Worm (Caenorhabditis elegans) whole organism, L4 larva: ENCODE measurements around the gene Y54G11A.19.

Experiments used
- D1046.2 ChIP-seq: fragments of 200-800 bp; sonication (Bioruptor generic); IDR thresholded peaks from 2 replicates; pipeline ENCODE4 v1.3.6; 2022; ENCODE audit warnings: missing genetic modification characterization, missing compliant biosample characterization
- F10B5.3 ChIP-seq: sonication (generic microtip); optimal IDR thresholded peaks from 2 replicates; lab custom pipeline; 2016; ENCODE audit warnings: mild to moderate bottlenecking, missing genetic modification characterization, missing compliant biosample characterization
- F26F4.8 ChIP-seq: fragments of 200-800 bp; sonication (Bioruptor generic); conservative IDR thresholded peaks from 2 replicates; pipeline ENCODE4 v1.3.6; 2022; ENCODE audit warnings: missing genetic modification characterization, missing compliant biosample characterization
- F44E2.7 ChIP-seq: fragments of 200-800 bp; sonication (Bioruptor generic); IDR thresholded peaks from 2 replicates; pipeline ENCODE4 v2.1.2; 2022; ENCODE audit warnings: missing genetic modification characterization, missing compliant biosample characterization
- Y75B8A.6 ChIP-seq: fragments of 200-800 bp; sonication (Bioruptor generic); IDR thresholded peaks from 2 replicates; pipeline ENCODE4 v1.3.6; 2022; ENCODE audit warnings: missing genetic modification reagents, missing genetic modification characterization, missing compliant biosample characterization
- ZK546.5 ChIP-seq, 2 experiments: sonication (generic microtip); optimal IDR thresholded peaks; 2 replicates each; lab custom pipeline; 2017; ENCODE audit warnings: missing biosample characterization in 2 of 2, missing genetic modification characterization in 2 of 2
- aha-1 ChIP-seq: fragments of 150-350 bp; peaks from one replicate; lab custom pipeline; 2014; ENCODE audit warnings: missing biosample characterization, missing genetic modification characterization
- ama-1 ChIP-seq: fragments of 150-350 bp; optimal IDR thresholded peaks from 2 replicates; lab custom pipeline; 2014; ENCODE audit warnings: inconsistent platforms, mixed read lengths
- arid-1 ChIP-seq: fragments of 200-800 bp; sonication (Bioruptor generic); conservative IDR thresholded peaks from 2 replicates; pipeline ENCODE4 v1.3.6; 2022; ENCODE audit warnings: missing genetic modification reagents, missing genetic modification characterization, missing compliant biosample characterization
- ceh-28 ChIP-seq: fragments of 150-350 bp; optimal IDR thresholded peaks from 2 replicates; lab custom pipeline; 2014; ENCODE audit warnings: missing biosample characterization, missing genetic modification reagents, missing genetic modification characterization
- ces-1 ChIP-seq: fragments of 150-350 bp; sonication (generic microtip); optimal IDR thresholded peaks from 4 replicates; lab custom pipeline; 2014; ENCODE audit warnings: missing biosample characterization, missing genetic modification reagents, missing genetic modification characterization
- daf-19 ChIP-seq: fragments of 200-800 bp; sonication (Bioruptor generic); conservative IDR thresholded peaks from 2 replicates; pipeline ENCODE4 v1.3.6; 2022; ENCODE audit warnings: missing genetic modification characterization, missing compliant biosample characterization
- dmd-9 ChIP-seq: fragments of 200-800 bp; sonication (Bioruptor generic); IDR thresholded peaks from 2 replicates; pipeline ENCODE4 v1.3.6; 2022; ENCODE audit warnings: missing genetic modification reagents, missing genetic modification characterization, missing compliant biosample characterization
- dpl-1 ChIP-seq: fragments of 150-350 bp; optimal IDR thresholded peaks from 2 replicates; lab custom pipeline; 2014; ENCODE audit warnings: missing biosample characterization, missing genetic modification reagents, missing genetic modification characterization
- egl-43 ChIP-seq: fragments of 200-800 bp; sonication (Bioruptor generic); IDR thresholded peaks from 2 replicates; pipeline ENCODE4 v1.3.6; 2022; ENCODE audit warnings: missing genetic modification reagents, missing genetic modification characterization, missing compliant biosample characterization
- fkh-10 ChIP-seq: fragments of 150-350 bp; optimal IDR thresholded peaks from 2 replicates; lab custom pipeline; 2014; ENCODE audit warnings: missing biosample characterization, missing genetic modification reagents, missing genetic modification characterization
- fos-1 ChIP-seq: fragments of 150-350 bp; optimal IDR thresholded peaks from 2 replicates; lab custom pipeline; 2014; ENCODE audit warnings: missing biosample characterization, missing genetic modification characterization
- hif-1 ChIP-seq, 2 experiments: sonication (generic microtip); optimal IDR thresholded peaks; 2 replicates each; lab custom pipeline; 2016 to 2017; ENCODE audit warnings: missing compliant biosample characterization in 2 of 2, missing genetic modification characterization in 2 of 2, missing genetic modification reagents in 2 of 2, missing genotype in 2 of 2, mild to moderate bottlenecking in 1 of 2
- lin-13 ChIP-seq: fragments of 150-350 bp; optimal IDR thresholded peaks from 2 replicates; lab custom pipeline; 2014; ENCODE audit warnings: missing biosample characterization, missing genetic modification reagents, missing genetic modification characterization
- lin-15B ChIP-seq: fragments of 150-350 bp; sonication (generic microtip); optimal IDR thresholded peaks from 3 replicates; lab custom pipeline; 2014; ENCODE audit warnings: missing biosample characterization, missing genetic modification characterization
- lin-38 ChIP-seq: fragments of 200-800 bp; sonication (Bioruptor generic); IDR thresholded peaks from 2 replicates; pipeline ENCODE4 v1.3.6; 2022; ENCODE audit warnings: missing genetic modification reagents, missing genetic modification characterization, missing compliant biosample characterization
- lir-3 ChIP-seq: sonication (generic microtip); optimal IDR thresholded peaks from 2 replicates; lab custom pipeline; 2016; ENCODE audit warnings: mild to moderate bottlenecking, missing genetic modification characterization, missing compliant biosample characterization
- madf-5 ChIP-seq, 2 experiments: fragments of 200-800 bp; sonication (Bioruptor generic); IDR thresholded peaks; 2 replicates each; pipeline ENCODE4 v1.3.6; 2022; ENCODE audit warnings: missing compliant biosample characterization in 2 of 2, missing genetic modification characterization in 2 of 2
- madf-9 ChIP-seq: fragments of 200-800 bp; sonication (Bioruptor generic); conservative IDR thresholded peaks from 2 replicates; pipeline ENCODE4 v1.3.6; 2022; ENCODE audit warnings: missing genetic modification reagents, missing genetic modification characterization, missing compliant biosample characterization
- mdl-1 ChIP-seq, 2 experiments: fragments of 150-350 bp in 1 of 2; sonication (generic microtip) in 1 of 2; optimal IDR thresholded peaks; 2 replicates each; lab custom pipeline; 2014 to 2017; ENCODE audit warnings: missing biosample characterization in 2 of 2, missing genetic modification characterization in 2 of 2
- mdt-29 ChIP-seq: fragments of 200-800 bp; sonication (Bioruptor generic); IDR thresholded peaks from 2 replicates; pipeline ENCODE4 v1.3.6; 2022; ENCODE audit warnings: missing genetic modification reagents, missing genetic modification characterization, missing compliant biosample characterization
- mep-1 ChIP-seq: fragments of 150-350 bp; sonication (generic microtip); optimal IDR thresholded peaks from 3 replicates; lab custom pipeline; 2014; ENCODE audit warnings: missing biosample characterization, missing genetic modification characterization
- mes-2 ChIP-seq: sonication (generic microtip); optimal IDR thresholded peaks from 2 replicates; lab custom pipeline; 2016; ENCODE audit warnings: missing genotype, mild to moderate bottlenecking, missing genetic modification characterization, missing compliant biosample characterization; ENCODE audit not compliant: poor library complexity, severe bottlenecking
- nhr-10 ChIP-seq: fragments of 150-350 bp; optimal IDR thresholded peaks from 2 replicates; lab custom pipeline; 2014; ENCODE audit warnings: missing biosample characterization, missing genetic modification characterization
- nhr-11 ChIP-seq: fragments of 150-350 bp; optimal IDR thresholded peaks from 2 replicates; lab custom pipeline; 2014; ENCODE audit warnings: missing biosample characterization, missing genetic modification characterization
- nhr-237 ChIP-seq: sonication (generic microtip); optimal IDR thresholded peaks from 2 replicates; lab custom pipeline; 2017; ENCODE audit warnings: missing biosample characterization, missing genetic modification characterization
- nhr-25 ChIP-seq: sonication (generic microtip); optimal IDR thresholded peaks from 2 replicates; lab custom pipeline; 2017; ENCODE audit warnings: missing genetic modification characterization, mild to moderate bottlenecking, missing compliant biosample characterization, antibody characterized with exemption, moderate library complexity, borderline replicate concordance; ENCODE audit not compliant: insufficient read depth
- nhr-48 ChIP-seq: sonication (generic microtip); optimal IDR thresholded peaks from 2 replicates; lab custom pipeline; 2016; ENCODE audit warnings: mild to moderate bottlenecking, missing genetic modification characterization, missing compliant biosample characterization
- nhr-76 ChIP-seq: fragments of 150-350 bp; optimal IDR thresholded peaks from 2 replicates; lab custom pipeline; 2014; ENCODE audit warnings: missing biosample characterization, missing genetic modification characterization
- nhr-77 ChIP-seq: fragments of 150-350 bp; optimal IDR thresholded peaks from 2 replicates; lab custom pipeline; 2014; ENCODE audit warnings: missing biosample characterization, missing genetic modification characterization
- rbr-2 ChIP-seq: sonication (generic microtip); optimal IDR thresholded peaks from 2 replicates; lab custom pipeline; 2016; ENCODE audit warnings: missing genotype, missing genetic modification characterization, missing compliant biosample characterization
- set-16 ChIP-seq: fragments of 200-800 bp; sonication (Bioruptor generic); IDR thresholded peaks from 2 replicates; pipeline ENCODE4 v1.3.6; 2022; ENCODE audit warnings: missing genetic modification reagents, missing genetic modification characterization, missing compliant biosample characterization
- snpc-4 ChIP-seq: fragments of 150-350 bp; optimal IDR thresholded peaks from 2 replicates; lab custom pipeline; 2014; ENCODE audit warnings: missing biosample characterization, missing genetic modification characterization
- spr-1 ChIP-seq: sonication (generic microtip); optimal IDR thresholded peaks from 2 replicates; lab custom pipeline; 2016; ENCODE audit warnings: mild to moderate bottlenecking, missing genetic modification characterization, missing compliant biosample characterization
- tag-97 ChIP-seq: fragments of 200-800 bp; sonication (Bioruptor generic); IDR thresholded peaks from 2 replicates; pipeline ENCODE4 v1.3.6; 2022; ENCODE audit warnings: missing genetic modification characterization, missing compliant biosample characterization
- unc-130 ChIP-seq: sonication (generic microtip); optimal IDR thresholded peaks from 2 replicates; lab custom pipeline; 2016; ENCODE audit warnings: missing genetic modification reagents, missing genetic modification characterization, missing compliant biosample characterization
- unc-62 ChIP-seq, 3 experiments: fragments of 150-350 bp in 1 of 3; sonication (generic microtip); optimal IDR thresholded peaks in 2 of 3; peaks in 1 of 3; 1 replicate in 1 of 3; 2 replicates in 2 of 3; lab custom pipeline; 2014 to 2017; ENCODE audit warnings: missing biosample characterization in 3 of 3, missing genetic modification characterization in 3 of 3, missing genetic modification reagents in 3 of 3, missing genotype in 1 of 3
- vab-7 ChIP-seq: fragments of 200-800 bp; sonication (Bioruptor generic); IDR thresholded peaks from 2 replicates; pipeline ENCODE4 v1.3.6; 2022; ENCODE audit warnings: missing genetic modification reagents, missing genetic modification characterization, missing compliant biosample characterization
- zfp-3 ChIP-seq: fragments of 200-800 bp; sonication (Bioruptor generic); conservative IDR thresholded peaks from 2 replicates; pipeline ENCODE4 v1.3.6; 2022; ENCODE audit warnings: missing genetic modification reagents, missing genetic modification characterization, missing compliant biosample characterization
- zip-2 ChIP-seq: fragments of 150-350 bp; optimal IDR thresholded peaks from 2 replicates; lab custom pipeline; 2014; ENCODE audit warnings: missing biosample characterization, missing genetic modification characterization
- ztf-7 ChIP-seq: fragments of 150-350 bp; optimal IDR thresholded peaks from 2 replicates; lab custom pipeline; 2014; ENCODE audit warnings: missing biosample characterization, missing genetic modification characterization

The Y54G11A.19 gene

ce11 chrII:14251400-14251940 lies 5.2 kb downstream of the Y54G11A.19 start (continued):
- TF ChIP-seq ztf-7 (tag; lab: Kevin White, UChicago): no peak
- TF ChIP-seq egl-43 (GFP tag; lab: Robert Waterston, UW): peak; percentile 85
- 0 out of 2 replicates have a peak, but pooled peaks have one; percentile 13 for TF ChIP-seq D1046.2 (GFP tag; lab: Robert Waterston, UW)
- peak; percentile 79 for TF ChIP-seq lir-3 (tag; lab: Kevin White, UChicago)
- peak; percentile 68 for TF ChIP-seq Y75B8A.6 (GFP tag; lab: Robert Waterston, UW)
- TF ChIP-seq fkh-10 (GFP tag; lab: Kevin White, UChicago): peak; percentile 47
- peak; percentile 100 for TF ChIP-seq aha-1 (tag; lab: Kevin White, UChicago)
- TF ChIP-seq ces-1 (GFP tag; lab: Kevin White, UChicago): no peak
- TF ChIP-seq nhr-25: peak; percentile 77
- peak; percentile 90 for TF ChIP-seq set-16
- peak; percentile 89 for TF ChIP-seq lin-13 (GFP tag; lab: Kevin White, UChicago)
- TF ChIP-seq nhr-48 (tag; lab: Kevin White, UChicago): peak; percentile 94
- TF ChIP-seq nhr-77 (tag; lab: Kevin White, UChicago): peak; percentile 95
- no peak for TF ChIP-seq daf-19 (GFP tag; lab: Robert Waterston, UW)
- peak; percentile 55; the same call in 1 of the 2 replicates for TF ChIP-seq vab-7 (GFP tag; lab: Robert Waterston, UW)
- no peak for TF ChIP-seq F44E2.7 (GFP tag; lab: Robert Waterston, UW)
- peak; percentile 27 to 48; a peak in 1 of 4 replicates for TF ChIP-seq madf-5 (GFP tag; IDR thresholded peaks at IDR 0.05; lab: Robert Waterston, UW)
- peak; percentile 48 for TF ChIP-seq nhr-10 (tag; lab: Kevin White, UChicago)
- peak; percentile 31 for TF ChIP-seq nhr-11 (tag; lab: Kevin White, UChicago)
- peak; percentile 93 for TF ChIP-seq spr-1 (tag; lab: Kevin White, UChicago)
- peak; percentile 47 for TF ChIP-seq nhr-237 (tag; lab: Kevin White, UChicago)
- peak; percentile 82 to 96 for TF ChIP-seq mdl-1 (tag; optimal IDR thresholded peaks at IDR 0.05; lab: Kevin White, UChicago)
- no peak for TF ChIP-seq snpc-4 (tag; lab: Kevin White, UChicago)
- peak; percentile 54; the same call in 1 of the 2 replicates for TF ChIP-seq mdt-29 (GFP tag; lab: Robert Waterston, UW)
- TF ChIP-seq dmd-9 (GFP tag; lab: Robert Waterston, UW): no peak
- peak; percentile 66 for TF ChIP-seq zip-2
- TF ChIP-seq ama-1 (lab: Kevin White, UChicago): peak; percentile 81
- no peak for TF ChIP-seq F26F4.8 (GFP tag; lab: Robert Waterston, UW)
- TF ChIP-seq rbr-2 (tag; lab: Kevin White, UChicago): peak; percentile 96

- TF ChIP-seq nhr-11 (tag; lab: Kevin White, UChicago): peak; percentile 79
- peak; percentile 78 for TF ChIP-seq nhr-25
- TF ChIP-seq snpc-4 (tag; lab: Kevin White, UChicago): no peak
- TF ChIP-seq zfp-3: 0 out of 2 replicates have a peak, but pooled peaks have one; percentile 31
- no peak for TF ChIP-seq lin-15B (tag; lab: Kevin White, UChicago)
- TF ChIP-seq madf-9 (GFP tag; lab: Robert Waterston, UW): peak; percentile 40; the same call in 1 of the 2 replicates
- no peak for TF ChIP-seq nhr-76 (tag; lab: Kevin White, UChicago)
- TF ChIP-seq arid-1 (GFP tag; lab: Robert Waterston, UW): peak; percentile 35; the same call in 1 of the 2 replicates
- peak; percentile 57; the same call in 1 of the 2 replicates for TF ChIP-seq lin-38 (GFP tag; lab: Robert Waterston, UW)
- TF ChIP-seq nhr-48 (tag; lab: Kevin White, UChicago): peak; percentile 41
- TF ChIP-seq ceh-28 (tag; lab: Kevin White, UChicago): no peak
- peak; percentile 11 for TF ChIP-seq unc-130 (GFP tag; lab: Kevin White, UChicago)
- peak; percentile 44 for TF ChIP-seq mes-2 (tag; lab: Kevin White, UChicago)
- TF ChIP-seq ZK546.5 (tag; optimal IDR thresholded peaks at IDR 0.05; lab: Kevin White, UChicago): no peak
- no peak for TF ChIP-seq fos-1 (tag; lab: Kevin White, UChicago)
- peak; percentile 94 for TF ChIP-seq mep-1 (tag; lab: Kevin White, UChicago)
- 0 out of 2 replicates have a peak, but pooled peaks have one; percentile 42 for TF ChIP-seq vab-7 (GFP tag; lab: Robert Waterston, UW)
- TF ChIP-seq mdl-1 (tag; optimal IDR thresholded peaks at IDR 0.05; lab: Kevin White, UChicago): peak in 1 of 2 experiments; percentile 81
- no peak for TF ChIP-seq tag-97 (GFP tag; lab: Robert Waterston, UW)
- TF ChIP-seq F10B5.3 (tag; lab: Kevin White, UChicago): no peak
- TF ChIP-seq unc-62 (GFP tag; optimal IDR thresholded peaks at IDR 0.05 in 1 of 2; lab: Kevin White, UChicago): peak in 1 of 2 experiments; percentile 99
- TF ChIP-seq unc-62 (tag; optimal IDR thresholded peaks at IDR 0.05; lab: Kevin White, UChicago): no peak
- TF ChIP-seq dpl-1 (GFP tag; lab: Kevin White, UChicago): peak; percentile 74
- TF ChIP-seq daf-19 (GFP tag; lab: Robert Waterston, UW): no peak
- TF ChIP-seq hif-1 (tag; optimal IDR thresholded peaks at IDR 0.05; lab: Kevin White, UChicago): peak; percentile 56 to 89
Observed at ce11 chrII:14250147-14250965, 6.3 kb downstream of the Y54G11A.19 start, which contains the start of gene hmg-1.1. TSS of gene hmg-1.1 (plus strand) at chrII:14250695.
